Fruit fly (Drosophila melanogaster) whole organism, pupa: ENCODE results near the gene CG3246.

Experiments
- CG10348 ChIP-seq: fragments of 200-800 bp; sonication (Bioruptor generic); IDR thresholded peaks from 2 replicates; pipeline ENCODE4 v1.3.6; 2022; ENCODE audit warnings: missing biosample characterization, missing genetic modification characterization
- CG12605 ChIP-seq: fragments of 200-800 bp; sonication (Bioruptor generic); IDR thresholded peaks from 2 replicates; pipeline ENCODE4 v1.3.6; 2022; ENCODE audit warnings: missing biosample characterization, missing genetic modification characterization
- CG13204 ChIP-seq: fragments of 200-800 bp; sonication (Bioruptor generic); optimal IDR thresholded peaks from 2 replicates; lab custom pipeline; 2018; ENCODE audit warnings: missing biosample characterization, mild to moderate bottlenecking, missing genetic modification characterization, moderate library complexity
- CG14655 ChIP-seq: fragments of 200-800 bp; sonication (Bioruptor generic); optimal IDR thresholded peaks from 3 replicates; lab custom pipeline; 2017; ENCODE audit warnings: mild to moderate bottlenecking, missing biosample characterization, missing genetic modification reagents, missing genetic modification characterization
- CG15710 ChIP-seq: fragments of 200-800 bp; sonication (Bioruptor generic); optimal IDR thresholded peaks from 2 replicates; lab custom pipeline; 2018; ENCODE audit warnings: missing biosample characterization, mild to moderate bottlenecking, missing genetic modification characterization, moderate library complexity
- CG17806 ChIP-seq: fragments of 200-800 bp; sonication (Bioruptor generic); optimal IDR thresholded peaks from 2 replicates; lab custom pipeline; 2018; ENCODE audit warnings: missing biosample characterization, mild to moderate bottlenecking, missing genetic modification characterization, moderate library complexity
- CG32121 ChIP-seq: fragments of 200-800 bp; sonication (Bioruptor generic); IDR thresholded peaks from 2 replicates; pipeline ENCODE4 v1.3.6; 2022; ENCODE audit warnings: missing biosample characterization, missing genetic modification characterization
- CG34367 ChIP-seq: fragments of 200-800 bp; sonication (Bioruptor generic); optimal IDR thresholded peaks from 2 replicates; lab custom pipeline; 2018; ENCODE audit warnings: missing biosample characterization, mild to moderate bottlenecking, missing genetic modification characterization
- CG4496 ChIP-seq: fragments of 200-800 bp; sonication (Bioruptor generic); IDR thresholded peaks from 3 replicates; pipeline ENCODE4 v1.3.6; 2022; ENCODE audit warnings: missing biosample characterization, missing genetic modification characterization
- CG8159 ChIP-seq: fragments of 200-800 bp; sonication (Bioruptor generic); optimal IDR thresholded peaks from 3 replicates; lab custom pipeline; 2018; ENCODE audit warnings: missing biosample characterization, mild to moderate bottlenecking, missing genetic modification characterization, moderate library complexity
- CG8301 ChIP-seq: fragments of 200-800 bp; sonication (Bioruptor generic); optimal IDR thresholded peaks from 2 replicates; lab custom pipeline; 2018; ENCODE audit warnings: missing biosample characterization, mild to moderate bottlenecking, missing genetic modification characterization
- CG9948 ChIP-seq: fragments of 200-800 bp; sonication (Bioruptor generic); optimal IDR thresholded peaks from 2 replicates; lab custom pipeline; 2018; ENCODE audit warnings: missing biosample characterization, mild to moderate bottlenecking, missing genetic modification characterization, moderate library complexity
- D1 ChIP-seq: fragments of 200-800 bp; sonication (Bioruptor generic); optimal IDR thresholded peaks from 2 replicates; lab custom pipeline; 2018; ENCODE audit warnings: missing biosample characterization, mild to moderate bottlenecking, missing genetic modification characterization, moderate library complexity
- EcR ChIP-seq: fragments of 200-800 bp; sonication (Bioruptor generic); optimal IDR thresholded peaks from 3 replicates; lab custom pipeline; 2019; ENCODE audit warnings: missing biosample characterization, missing genetic modification characterization, mild to moderate bottlenecking, moderate library complexity, missing genetic modification reagents
- Ets98B ChIP-seq: fragments of 200-800 bp; sonication (Bioruptor generic); IDR thresholded peaks from 2 replicates; pipeline ENCODE4 v1.3.6; 2022; ENCODE audit warnings: missing biosample characterization, missing genetic modification characterization
- Pif1A ChIP-seq: fragments of 200-800 bp; sonication (Bioruptor generic); optimal IDR thresholded peaks from 3 replicates; lab custom pipeline; 2016; ENCODE audit warnings: missing biosample characterization, missing genetic modification characterization
- Pif1B ChIP-seq: fragments of 200-800 bp; sonication (Bioruptor generic); optimal IDR thresholded peaks from 3 replicates; lab custom pipeline; 2016; ENCODE audit warnings: missing biosample characterization, missing genetic modification characterization
- Snoo ChIP-seq: fragments of 200-800 bp; sonication (Bioruptor generic); optimal IDR thresholded peaks from 3 replicates; lab custom pipeline; 2017; ENCODE audit warnings: missing biosample characterization, mild to moderate bottlenecking, missing genetic modification characterization, inconsistent platforms
- fd96Ca ChIP-seq: fragments of 200-800 bp; sonication (Bioruptor generic); IDR thresholded peaks from 3 replicates; pipeline ENCODE4 v1.3.6; 2022; ENCODE audit warnings: missing biosample characterization, missing genetic modification characterization
- gl ChIP-seq: fragments of 200-800 bp; sonication (Bioruptor generic); optimal IDR thresholded peaks from 2 replicates; lab custom pipeline; 2018; ENCODE audit warnings: missing biosample characterization, mild to moderate bottlenecking, missing genetic modification characterization
- rn ChIP-seq: fragments of 200-800 bp; sonication (Bioruptor generic); IDR thresholded peaks from 2 replicates; pipeline ENCODE4 v1.3.6; 2022; ENCODE audit warnings: missing biosample characterization, missing genetic modification characterization

Gene CG3246

DNA sequence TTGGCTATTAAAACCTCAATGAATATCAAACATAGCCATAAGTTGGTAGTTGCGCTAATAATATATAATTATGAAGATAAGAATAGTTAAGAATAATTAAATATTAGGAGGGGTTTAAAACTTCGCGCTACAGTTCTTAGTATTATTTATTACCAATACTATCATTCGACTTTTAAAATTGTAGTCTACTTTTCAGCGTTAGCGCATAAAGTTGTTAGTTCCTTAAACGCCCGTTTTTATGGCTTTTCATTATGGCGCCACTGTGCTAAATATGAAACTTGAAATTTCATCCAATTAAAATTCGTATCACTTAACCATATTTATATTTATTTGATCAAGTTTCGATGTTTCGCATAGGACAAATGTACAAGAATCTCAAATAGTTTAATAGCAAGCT, 18.7 kb upstream of the CG3246 start:
- no peak for TF ChIP-seq CG4496 (GFP tag; lab: Robert Waterston, UW)
- peak; percentile 41 for TF ChIP-seq D1

dm6 chr2L:3479697-3480442, 18.1 kb upstream of the CG3246 start:
- TF ChIP-seq EcR (GFP tag; lab: Kevin White, UChicago): peak; percentile 17
- TF ChIP-seq Pif1B (GFP tag; lab: Kevin White, UChicago): no peak
- no peak for TF ChIP-seq CG10348 (GFP tag; lab: Robert Waterston, UW)
- TF ChIP-seq CG15710 (tag; lab: Kevin White, UChicago): no peak
- TF ChIP-seq CG9948 (tag; lab: Kevin White, UChicago): no peak
- TF ChIP-seq, all 21 proteins: peak for 1

- TF ChIP-seq Ets98B (GFP tag; lab: Robert Waterston, UW): peak; percentile 54; the same call in 1 of the 2 replicates
- TF ChIP-seq CG34367: no peak
- peak; percentile 67; the same call in 2 of the 3 replicates for TF ChIP-seq CG4496 (GFP tag; lab: Robert Waterston, UW)
- no peak for TF ChIP-seq rn (GFP tag; lab: Robert Waterston, UW)
- no peak for TF ChIP-seq CG15710 (tag; lab: Kevin White, UChicago)
- TF ChIP-seq CG17806 (tag; lab: Kevin White, UChicago): no peak
- peak; percentile 12 for TF ChIP-seq CG8301 (tag; lab: Kevin White, UChicago)
- no peak for TF ChIP-seq Pif1B (GFP tag; lab: Kevin White, UChicago)
- TF ChIP-seq Pif1A (GFP tag; lab: Kevin White, UChicago): peak; percentile 30
- peak; percentile 47 for TF ChIP-seq gl (tag; lab: Kevin White, UChicago)
- TF ChIP-seq CG12605 (GFP tag; lab: Robert Waterston, UW): 0 out of 2 replicates have a peak, but pooled peaks have one; percentile 27
- TF ChIP-seq CG14655 (GFP tag; lab: Kevin White, UChicago): no peak
- TF ChIP-seq Snoo (tag; lab: Kevin White, UChicago): peak; percentile 60
- TF ChIP-seq fd96Ca (GFP tag; lab: Robert Waterston, UW): peak; percentile 50; the same call in 1 of the 3 replicates
- peak; percentile 53 for TF ChIP-seq CG32121
- TF ChIP-seq CG13204: peak; percentile 45
- peak; percentile 6 for TF ChIP-seq CG8159 (tag; lab: Kevin White, UChicago)
- TF ChIP-seq D1: no peak
- no peak for TF ChIP-seq CG10348 (GFP tag; lab: Robert Waterston, UW)
- no peak for TF ChIP-seq CG9948 (tag; lab: Kevin White, UChicago)
- TF ChIP-seq EcR (GFP tag; lab: Kevin White, UChicago): peak; percentile 56
- TF ChIP-seq, all 21 proteins: peak for 12
Measured at dm6 chr2L:3478034-3478880, 16.5 kb upstream of the CG3246 start, which contains the start of gene Thor. TSS of gene Thor (plus strand) at chr2L:3478434.

dm6 chr2L:3477057-3477755, 15.5 kb upstream of the CG3246 start:
- TF ChIP-seq CG8159 (tag; lab: Kevin White, UChicago) (peak; percentile 4), CG12605 (GFP tag; lab: Robert Waterston, UW) (no peak), CG4496 (GFP tag; lab: Robert Waterston, UW) (peak; percentile 28; the same call in 1 of the 3 replicates), Snoo (tag; lab: Kevin White, UChicago) (no peak), CG13204 (no peak)

DNA sequence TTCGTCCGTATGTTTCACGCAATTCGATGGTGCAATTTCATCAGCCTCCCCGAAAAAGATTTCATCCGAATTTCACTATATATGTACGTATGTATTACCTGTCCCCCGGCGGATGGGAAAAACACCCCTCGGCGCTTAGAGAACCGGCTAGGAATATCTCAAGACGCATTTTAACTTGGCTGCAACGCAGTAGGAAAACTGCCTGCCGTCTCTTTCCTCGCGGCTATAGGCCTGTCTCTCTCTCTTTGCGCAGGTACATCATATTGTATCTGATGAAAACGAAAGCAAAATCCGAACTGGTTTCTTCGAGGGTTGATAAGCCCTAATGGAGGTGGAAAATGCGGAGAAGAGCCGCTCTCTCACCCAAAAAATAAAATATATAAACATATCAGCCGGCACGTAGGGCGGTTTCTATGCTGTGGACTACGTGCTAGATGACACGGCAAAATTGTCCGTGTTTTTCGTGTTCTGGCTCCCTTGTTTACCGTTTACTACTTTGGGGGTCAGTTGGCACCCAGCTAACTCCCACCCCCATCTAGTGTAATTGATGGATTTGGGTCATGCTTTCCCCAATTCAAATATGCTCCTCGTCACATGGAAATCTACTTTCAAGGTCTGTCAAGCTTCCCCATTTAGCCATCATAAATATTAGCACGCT, 14.8 kb upstream of the CG3246 start:
- TF ChIP-seq CG12605 (GFP tag; lab: Robert Waterston, UW): no peak
- 0 out of 3 replicates have a peak, but pooled peaks have one; percentile 6 for TF ChIP-seq CG4496 (GFP tag; lab: Robert Waterston, UW)
- TF ChIP-seq, all 21 proteins: peak for 1

DNA sequence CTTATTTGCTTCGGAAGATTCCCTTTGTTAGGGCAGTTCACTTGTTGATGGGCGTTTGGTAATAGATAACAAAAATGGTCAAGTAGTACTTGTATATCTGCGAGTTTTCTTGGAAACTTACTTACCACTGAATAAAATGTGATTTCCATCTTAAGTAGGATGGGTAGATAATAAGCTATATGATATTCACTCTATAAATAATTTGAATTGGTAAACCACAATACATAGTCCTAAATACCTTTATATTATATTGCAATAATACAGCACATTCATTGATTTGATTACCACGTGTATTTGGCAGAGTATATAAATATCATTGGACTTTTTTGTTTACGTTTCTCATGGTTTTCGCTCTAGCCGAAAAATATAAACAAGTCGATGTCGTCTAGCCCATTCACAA, 14.2 kb upstream of the CG3246 start:
- no peak for TF ChIP-seq gl (tag; lab: Kevin White, UChicago)
- TF ChIP-seq CG34367: no peak
- no peak for TF ChIP-seq fd96Ca (GFP tag; lab: Robert Waterston, UW)
